Worm (Caenorhabditis elegans) whole organism, midembryonic: ENCODE results near the gene E02H9.9.

ENCODE experiments used
- cog-1 ChIP-seq: sonication (generic microtip); optimal IDR thresholded peaks from 2 replicates; lab custom pipeline; 2016; ENCODE audit warnings: missing genetic modification characterization, missing compliant biosample characterization
- flt-1 ChIP-seq: fragments of 200-800 bp; sonication (Bioruptor generic); IDR thresholded peaks from 2 replicates; pipeline ENCODE4 v1.3.6; 2022; ENCODE audit warnings: missing genetic modification characterization, missing compliant biosample characterization
- klf-2 ChIP-seq: fragments of 200-800 bp; sonication (Bioruptor generic); conservative IDR thresholded peaks from 2 replicates; pipeline ENCODE4 v1.3.6; 2022; ENCODE audit warnings: missing genetic modification reagents, missing genetic modification characterization, missing compliant biosample characterization
- tab-1 ChIP-seq: fragments of 200-800 bp; sonication (Bioruptor generic); IDR thresholded peaks from 2 replicates; pipeline ENCODE4 v1.3.6; 2022; ENCODE audit warnings: missing genetic modification characterization, missing compliant biosample characterization
- ztf-23 ChIP-seq: fragments of 200-800 bp; sonication (Bioruptor generic); IDR thresholded peaks from 2 replicates; pipeline ENCODE4 v1.3.6; 2022; ENCODE audit warnings: missing genetic modification reagents, missing genetic modification characterization, missing compliant biosample characterization
- ztf-29 ChIP-seq: fragments of 200-800 bp; sonication (Bioruptor generic); IDR thresholded peaks from 2 replicates; pipeline ENCODE4 v1.3.6; 2022; ENCODE audit warnings: missing genetic modification reagents, missing genetic modification characterization, missing compliant biosample characterization

- no peak for TF ChIP-seq klf-2 (GFP tag; lab: Robert Waterston, UW)
- TF ChIP-seq flt-1 (GFP tag; lab: Robert Waterston, UW), result no peak
- TF ChIP-seq cog-1, result no peak
- TF ChIP-seq tab-1 (GFP tag; lab: Robert Waterston, UW), result no peak
- TF ChIP-seq ztf-23, result no peak
- no peak for TF ChIP-seq ztf-29
Observed at ce11 chrIII:2418981-2419380, 49.1 kb downstream of the E02H9.9 start.
